Fruit fly (Drosophila melanogaster): ENCODE results near the gene CG32533.
A peak's percentile ranks its signal among the peaks of the same experiment; 100 is the strongest.

Gene CG32533

DNA sequence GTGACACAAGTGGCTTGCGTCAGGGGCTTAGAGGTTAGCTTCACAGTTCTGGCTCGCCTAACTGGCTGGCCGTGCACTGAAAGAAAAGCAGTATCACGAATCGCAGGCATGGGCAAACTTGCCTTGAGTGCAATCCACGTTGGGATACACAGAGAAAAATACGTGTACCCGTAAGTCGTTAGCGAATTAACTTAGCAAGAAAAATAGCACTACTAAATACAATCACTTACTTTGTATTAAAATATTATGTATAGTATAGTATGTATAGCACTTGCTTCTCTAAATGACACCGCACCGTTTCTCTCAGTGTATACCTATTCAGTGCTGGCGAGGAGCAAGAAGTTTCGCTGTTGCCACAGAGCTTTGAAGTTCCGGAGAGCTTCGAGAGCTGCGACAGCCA, 26.1 kb downstream of the CG32533 start (continued):
- TF ChIP-seq yki (optimal IDR thresholded peaks at IDR 0.05) (no peak), CG11560 (tag; IDR thresholded peaks at IDR 0.05) (0 out of 3 replicates have a peak, but pooled peaks have one; percentile 17), CG13894 (tag; optimal IDR thresholded peaks at IDR 0.05) (no peak), nau (GFP tag; optimal IDR thresholded peaks at IDR 0.05) (no peak), CG14667 (GFP tag; IDR thresholded peaks at IDR 0.05) (peak; percentile 45; the same call in 1 of the 2 replicates), CG4360 (GFP tag; IDR thresholded peaks at IDR 0.05) (no peak), vfl (GFP tag; optimal IDR thresholded peaks at IDR 0.05) (no peak), CG3407 (GFP tag; optimal IDR thresholded peaks at IDR 0.05) (no peak), CG33557 (GFP tag; optimal IDR thresholded peaks at IDR 0.05) (no peak), gt (GFP tag; IDR thresholded peaks at IDR 0.05) (no peak), gro (GFP tag; optimal IDR thresholded peaks at IDR 0.05) (no peak), CG5180 (GFP tag; optimal IDR thresholded peaks at IDR 0.05) (no peak), CG17361 (GFP tag; IDR thresholded peaks at IDR 0.05) (0 out of 3 replicates have a peak, but pooled peaks have one; percentile 30), Doc3 (GFP tag; IDR thresholded peaks at IDR 0.05; ENCODE audit: partially characterized antibody) (no peak), CG2875 (GFP tag; optimal IDR thresholded peaks at IDR 0.05) (no peak), HLHmδ (GFP tag; optimal IDR thresholded peaks at IDR 0.05) (no peak), Neu2 (GFP tag; optimal IDR thresholded peaks at IDR 0.05; ENCODE audit: borderline replicate concordance) (no peak), pum (GFP tag; optimal IDR thresholded peaks at IDR 0.05) (no peak), CG8290 (GFP tag; optimal IDR thresholded peaks at IDR 0.05) (no peak), CG8290 (tag; optimal IDR thresholded peaks at IDR 0.05) (peak in 1 of 2 experiments; percentile 67), Antp (GFP tag; optimal IDR thresholded peaks at IDR 0.05) (no peak), btn (GFP tag; optimal IDR thresholded peaks at IDR 0.05) (no peak), MTF-1 (GFP tag; optimal IDR thresholded peaks at IDR 0.05; ENCODE audit: borderline replicate concordance) (no peak), pb (GFP tag; optimal IDR thresholded peaks at IDR 0.05) (no peak), pros (GFP tag; optimal IDR thresholded peaks at IDR 0.05) (no peak), tio (GFP tag; optimal IDR thresholded peaks at IDR 0.05) (no peak), CG7745 (tag; optimal IDR thresholded peaks at IDR 0.05) (no peak), CG17568 (GFP tag; optimal IDR thresholded peaks at IDR 0.05) (no peak), Oli (tag; optimal IDR thresholded peaks at IDR 0.05) (peak; percentile 48), odd (GFP tag; optimal IDR thresholded peaks at IDR 0.05) (peak; percentile 9), CrebB (tag; optimal IDR thresholded peaks at IDR 0.05) (no peak), gsb-n (tag; optimal IDR thresholded peaks at IDR 0.05) (no peak), Scr (GFP tag; IDR thresholded peaks at IDR 0.05; ENCODE audit: partially characterized antibody) (no peak), CG15011 (GFP tag; optimal IDR thresholded peaks at IDR 0.05) (no peak), CG6854 (GFP tag; optimal IDR thresholded peaks at IDR 0.05) (peak; percentile 25), Pdp1 (GFP tag; optimal IDR thresholded peaks at IDR 0.05) (no peak), sd (tag; optimal IDR thresholded peaks at IDR 0.05) (no peak), CG10543 (GFP tag; optimal IDR thresholded peaks at IDR 0.05) (no peak), CG15479 (GFP tag; optimal IDR thresholded peaks at IDR 0.05) (no peak), dati (GFP tag; IDR thresholded peaks at IDR 0.05) (no peak), CG2889 (GFP tag; IDR thresholded peaks at IDR 0.05) (no peak), Atf-2 (GFP tag; optimal IDR thresholded peaks at IDR 0.05) (no peak), CG2120 (GFP tag; optimal IDR thresholded peaks at IDR 0.05) (peak; percentile 51), Ravus (GFP tag; IDR thresholded peaks at IDR 0.05) (no peak), maf-S (GFP tag; optimal IDR thresholded peaks at IDR 0.05) (no peak), Bdp1 (GFP tag; optimal IDR thresholded peaks at IDR 0.05) (no peak), chm (GFP tag; IDR thresholded peaks at IDR 0.05) (no peak), ttk (GFP tag; IDR thresholded peaks at IDR 0.05) (0 out of 2 replicates have a peak, but pooled peaks have one; percentile 19), bowl (GFP tag; IDR thresholded peaks at IDR 0.05) (no peak), wor (GFP tag; IDR thresholded peaks at IDR 0.05) (no peak; the same call in 1 of the 2 replicates), CG7963 (GFP tag; IDR thresholded peaks at IDR 0.05; ENCODE audit: partially characterized antibody) (no peak), CG17912 (GFP tag; optimal IDR thresholded peaks at IDR 0.05) (no peak)
